Worm (Caenorhabditis elegans) whole organism, mixed stage, embryonic: ENCODE measurements around the gene twk-14.

ENCODE experiments used
- mab-5 ChIP-seq: fragments of 150-350 bp; optimal IDR thresholded peaks from 2 replicates; lab custom pipeline; 2014; ENCODE audit warnings: missing biosample characterization, missing genetic modification characterization
- nhr-2 ChIP-seq: fragments of 150-350 bp; optimal IDR thresholded peaks from 2 replicates; lab custom pipeline; 2014; ENCODE audit warnings: missing biosample characterization, missing genetic modification characterization
- nhr-237 ChIP-seq: fragments of 150-350 bp; optimal IDR thresholded peaks from 2 replicates; lab custom pipeline; 2014; ENCODE audit warnings: missing biosample characterization, missing genetic modification characterization
- snpc-4 ChIP-seq: fragments of 150-350 bp; optimal IDR thresholded peaks from 2 replicates; lab custom pipeline; 2014; ENCODE audit warnings: missing biosample characterization, missing genetic modification characterization

ce11 chrV:12404544-12404943 lies 9.0 kb upstream of the twk-14 start, which contains the start of gene K01D12.9:
- TF ChIP-seq snpc-4 (tag; lab: Kevin White, UChicago), result no peak
- TF ChIP-seq nhr-237 (tag; lab: Kevin White, UChicago), result no peak
- TF ChIP-seq nhr-2 (tag; lab: Kevin White, UChicago), result no peak
- TF ChIP-seq mab-5, result no peak
